Fruit fly (Drosophila melanogaster) whole organism, wandering third instar larva: ENCODE data around the gene CG13306.

ENCODE experiments used
- Abd-B ChIP-seq: fragments of >200 bp; optimal IDR thresholded peaks from 2 replicates; lab custom pipeline; 2017; ENCODE audit warnings: missing biosample characterization, missing genetic modification characterization
- CG32264 ChIP-seq: fragments of 200-800 bp; sonication (Bioruptor generic); optimal IDR thresholded peaks from 2 replicates; lab custom pipeline; 2016; ENCODE audit warnings: missing biosample characterization, missing genetic modification characterization
- CG9705 ChIP-seq: fragments of 200-800 bp; sonication (Bioruptor generic); optimal IDR thresholded peaks from 2 replicates; lab custom pipeline; 2018; ENCODE audit warnings: missing biosample characterization, mild to moderate bottlenecking, missing genetic modification characterization
- CrebA ChIP-seq: fragments of 200-800 bp; sonication (Bioruptor generic); optimal IDR thresholded peaks from 2 replicates; lab custom pipeline; 2016; ENCODE audit warnings: missing biosample characterization, mild to moderate bottlenecking, missing genetic modification characterization, borderline replicate concordance
- Dfd ChIP-seq: fragments of >200 bp; optimal IDR thresholded peaks from 2 replicates; lab custom pipeline; 2017; ENCODE audit warnings: missing biosample characterization, missing genetic modification characterization
- Dif ChIP-seq: fragments of 200-275, 200-300 bp; sonication (Bioruptor generic); optimal IDR thresholded peaks from 2 replicates; lab custom pipeline; 2018; ENCODE audit warnings: missing biosample characterization, missing genetic modification characterization; ENCODE audit not compliant: partially characterized antibody
- GATAd ChIP-seq: sonication (Bioruptor generic); optimal IDR thresholded peaks from 2 replicates; lab custom pipeline; 2016; ENCODE audit warnings: missing biosample characterization, missing genetic modification characterization
- HLH106 ChIP-seq: fragments of 200-800 bp; optimal IDR thresholded peaks from 3 replicates; lab custom pipeline; 2019; ENCODE audit warnings: missing biosample characterization, mild to moderate bottlenecking, missing genetic modification characterization, moderate library complexity
- Hnf4 ChIP-seq: fragments of 200-800 bp; sonication (Bioruptor generic); optimal IDR thresholded peaks from 2 replicates; lab custom pipeline; 2016; ENCODE audit warnings: missing biosample characterization, mild to moderate bottlenecking, missing genetic modification characterization
- Hr78 ChIP-seq: fragments of >200 bp; optimal IDR thresholded peaks from 2 replicates; lab custom pipeline; 2017; ENCODE audit warnings: missing biosample characterization, missing genetic modification characterization
- Hr83 ChIP-seq: fragments of 200-300 bp; sonication (Bioruptor generic); optimal IDR thresholded peaks from 2 replicates; lab custom pipeline; 2016; ENCODE audit warnings: missing biosample characterization, mild to moderate bottlenecking, missing genetic modification characterization, moderate library complexity; ENCODE audit not compliant: poor library complexity, severe bottlenecking
- Jra ChIP-seq: sonication (Bioruptor generic); optimal IDR thresholded peaks from 2 replicates; lab custom pipeline; 2016; ENCODE audit warnings: missing biosample characterization, missing genetic modification characterization
- Mio ChIP-seq: sonication (Bioruptor generic); optimal IDR thresholded peaks from 2 replicates; lab custom pipeline; 2016; ENCODE audit warnings: missing biosample characterization, missing genetic modification characterization
- Myc ChIP-seq: fragments of >200 bp; optimal IDR thresholded peaks from 2 replicates; lab custom pipeline; 2017
- N ChIP-seq: fragments of >200 bp; optimal IDR thresholded peaks from 2 replicates; lab custom pipeline; 2018; ENCODE audit warnings: missing biosample characterization, missing external identifiers, missing genetic modification characterization
- OdsH ChIP-seq: fragments of 200-800 bp; sonication (Bioruptor generic); optimal IDR thresholded peaks from 2 replicates; lab custom pipeline; 2016; ENCODE audit warnings: missing biosample characterization, mild to moderate bottlenecking, missing genetic modification characterization
- Rel ChIP-seq, 2 experiments: fragments of 200-800 bp; sonication (Bioruptor generic) in 1 of 2; optimal IDR thresholded peaks; 2 replicates in 1 of 2; 3 replicates in 1 of 2; lab custom pipeline; 2016 to 2019; ENCODE audit warnings: mild to moderate bottlenecking in 2 of 2, missing biosample characterization in 2 of 2, missing genetic modification characterization in 2 of 2, moderate library complexity in 1 of 2
- Sp1 ChIP-seq: fragments of 200-800 bp; sonication (Bioruptor generic); optimal IDR thresholded peaks from 3 replicates; lab custom pipeline; 2019; ENCODE audit warnings: missing biosample characterization, mild to moderate bottlenecking, missing genetic modification characterization, moderate library complexity
- Vsx2 ChIP-seq: fragments of 200-300, 225-300 bp; sonication (Bioruptor generic); optimal IDR thresholded peaks from 2 replicates; lab custom pipeline; 2018; ENCODE audit warnings: missing biosample characterization, missing genetic modification characterization; ENCODE audit not compliant: partially characterized antibody
- br ChIP-seq: fragments of 200-800 bp; sonication (Bioruptor generic); optimal IDR thresholded peaks from 2 replicates; lab custom pipeline; 2016; ENCODE audit warnings: missing biosample characterization, missing genetic modification characterization
- dl ChIP-seq, 2 experiments: fragments of 175-275, 200-275 bp in 1 of 2; fragments of 200-275 bp in 1 of 2; sonication (Bioruptor generic); optimal IDR thresholded peaks; lab custom pipeline; 2018; ENCODE audit warnings: mild to moderate bottlenecking in 2 of 2, missing biosample characterization in 2 of 2, missing genetic modification characterization in 2 of 2, moderate library complexity in 2 of 2; ENCODE audit not compliant: partially characterized antibody in 2 of 2, insufficient read depth in 1 of 2
- dmrt93B ChIP-seq: fragments of 200-800 bp; sonication (Bioruptor generic); optimal IDR thresholded peaks from 2 replicates; lab custom pipeline; 2018; ENCODE audit warnings: missing biosample characterization, mild to moderate bottlenecking, missing genetic modification characterization
- dsf ChIP-seq: sonication (Bioruptor generic); optimal IDR thresholded peaks from 2 replicates; lab custom pipeline; 2016; ENCODE audit warnings: missing biosample characterization, missing genetic modification characterization, borderline replicate concordance
- ey ChIP-seq: fragments of 200-800 bp; sonication (Bioruptor generic); optimal IDR thresholded peaks from 2 replicates; lab custom pipeline; 2016; ENCODE audit warnings: missing biosample characterization, missing genetic modification characterization
- foxo ChIP-seq, 2 experiments: fragments of 200-800 bp; sonication (Bioruptor generic); optimal IDR thresholded peaks; 2 replicates in 1 of 2; 3 replicates in 1 of 2; lab custom pipeline; 2016 to 2017; ENCODE audit warnings: missing biosample characterization in 2 of 2, missing genetic modification characterization in 2 of 2
- fru ChIP-seq: fragments of 200-800 bp; sonication (Bioruptor generic); optimal IDR thresholded peaks from 3 replicates; lab custom pipeline; 2016; ENCODE audit warnings: missing biosample characterization, mild to moderate bottlenecking, missing genetic modification characterization
- h ChIP-seq: fragments of 200-800 bp; sonication (Bioruptor generic); optimal IDR thresholded peaks from 3 replicates; lab custom pipeline; 2016; ENCODE audit warnings: missing biosample characterization, mild to moderate bottlenecking, missing genetic modification characterization
- jim ChIP-seq: fragments of 175-275, 200-325 bp; sonication (Bioruptor generic); optimal IDR thresholded peaks from 2 replicates; lab custom pipeline; 2016; ENCODE audit warnings: missing biosample characterization, mild to moderate bottlenecking, missing genetic modification characterization
- lola ChIP-seq: fragments of >200 bp; optimal IDR thresholded peaks from 2 replicates; lab custom pipeline; 2017; ENCODE audit warnings: missing biosample characterization, missing genetic modification characterization
- pan ChIP-seq: fragments of >200 bp; optimal IDR thresholded peaks from 2 replicates; lab custom pipeline; 2017
- psq ChIP-seq: fragments of 200-800 bp; sonication (Bioruptor generic); optimal IDR thresholded peaks from 3 replicates; lab custom pipeline; 2017; ENCODE audit warnings: missing biosample characterization, mild to moderate bottlenecking, missing genetic modification characterization, moderate library complexity
- rgr ChIP-seq: fragments of 200-800 bp; sonication (Bioruptor generic); optimal IDR thresholded peaks from 3 replicates; lab custom pipeline; 2016; ENCODE audit warnings: missing biosample characterization, mild to moderate bottlenecking, missing genetic modification characterization
- sage ChIP-seq: fragments of 200-800 bp; sonication (Bioruptor generic); optimal IDR thresholded peaks from 2 replicates; lab custom pipeline; 2016; ENCODE audit warnings: missing biosample characterization, mild to moderate bottlenecking, missing genetic modification characterization
- sv ChIP-seq: fragments of 200-800 bp; sonication (Bioruptor generic); optimal IDR thresholded peaks from 3 replicates; lab custom pipeline; 2016; ENCODE audit warnings: missing biosample characterization, missing genetic modification characterization
- tai ChIP-seq: sonication (Bioruptor generic); optimal IDR thresholded peaks from 2 replicates; lab custom pipeline; 2016; ENCODE audit warnings: missing biosample characterization, missing genetic modification characterization
- usp ChIP-seq: fragments of >200 bp; optimal IDR thresholded peaks from 2 replicates; lab custom pipeline; 2017; ENCODE audit warnings: missing biosample characterization, missing genetic modification characterization
- woc ChIP-seq: sonication (Bioruptor generic); optimal IDR thresholded peaks from 2 replicates; lab custom pipeline; 2016; ENCODE audit warnings: missing biosample characterization, mild to moderate bottlenecking, missing genetic modification characterization

CG13306 gene

DNA sequence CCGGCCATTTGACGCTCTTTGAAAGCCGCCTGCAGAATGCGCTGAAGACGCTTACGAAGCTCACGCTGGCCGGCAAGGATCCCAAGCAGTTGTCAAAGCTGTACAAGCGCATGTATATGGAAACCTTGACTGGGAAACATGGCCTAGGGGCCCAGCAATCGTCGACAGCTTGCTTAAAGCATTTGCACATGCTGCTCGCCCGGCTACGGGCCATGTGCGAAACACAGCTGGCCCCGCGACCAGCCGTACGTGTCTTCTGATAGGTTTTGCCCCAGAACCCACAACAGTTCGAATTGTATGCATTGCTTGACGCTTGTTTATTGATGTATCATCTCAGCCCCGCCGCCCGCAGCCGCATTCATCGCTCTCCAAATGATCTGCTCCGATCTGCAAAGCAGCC is 24.3 kb downstream of the CG13306 start:
- no peak for TF ChIP-seq pan (lab: Kevin White, UChicago)
- no peak for TF ChIP-seq Dfd (GFP tag; lab: Kevin White, UChicago)
- no peak for TF ChIP-seq h (GFP tag; lab: Kevin White, UChicago)
- TF ChIP-seq CrebA (GFP tag; lab: Kevin White, UChicago): no peak
- TF ChIP-seq sv (GFP tag; lab: Kevin White, UChicago): no peak
- no peak for TF ChIP-seq foxo (GFP tag; optimal IDR thresholded peaks at IDR 0.05; lab: Kevin White, UChicago)
- TF ChIP-seq woc (GFP tag; lab: Kevin White, UChicago): no peak
- TF ChIP-seq HLH106 (tag; lab: Kevin White, UChicago): no peak
- TF ChIP-seq dsf: no peak
- TF ChIP-seq Dif (GFP tag; lab: Kevin White, UChicago): no peak

DNA sequence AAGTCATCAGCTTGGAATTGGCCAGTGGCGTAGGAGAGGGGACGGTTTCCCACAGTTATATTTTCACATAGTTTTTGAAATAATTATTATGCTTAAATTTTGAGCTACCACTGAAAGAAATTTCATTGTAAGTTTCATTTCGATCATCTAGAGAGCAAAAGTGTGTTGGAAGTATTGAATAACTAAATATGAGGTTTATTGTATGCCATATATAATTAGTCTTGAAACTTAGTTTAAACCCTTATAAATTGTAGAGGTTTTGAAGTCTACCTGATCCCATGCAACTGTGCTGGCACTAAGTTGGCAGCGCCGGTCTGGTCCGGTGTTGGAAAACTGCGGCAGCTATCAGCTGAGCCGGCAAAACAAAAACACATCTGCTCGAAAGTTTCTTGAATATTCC is 28.4 kb downstream of the CG13306 start, which contains the start of the genes CG32022 and CG6511:
CG32022 (minus strand) TSS at position 128 of the 400 bp plus-strand sequence.
CG6511 (plus strand) TSS at position 180 of the 400 bp plus-strand sequence.
- TF ChIP-seq CG9705 (GFP tag; lab: Kevin White, UChicago) (peak; percentile 98), Vsx2 (no peak), Rel (GFP tag; optimal IDR thresholded peaks at IDR 0.05; lab: Kevin White, UChicago) (peak; percentile 59), Rel (tag; optimal IDR thresholded peaks at IDR 0.05; lab: Kevin White, UChicago) (peak; percentile 87), Hr83 (no peak), HLH106 (tag; lab: Kevin White, UChicago) (peak; percentile 99), sv (GFP tag; lab: Kevin White, UChicago) (peak; percentile 97), Dfd (GFP tag; lab: Kevin White, UChicago) (no peak), ey (GFP tag; lab: Kevin White, UChicago) (peak; percentile 98), jim (GFP tag; lab: Kevin White, UChicago) (no peak), rgr (GFP tag; lab: Kevin White, UChicago) (peak; percentile 98), Myc (lab: Kevin White, UChicago) (peak; percentile 59), woc (GFP tag; lab: Kevin White, UChicago) (peak; percentile 95), pan (lab: Kevin White, UChicago) (no peak), CG32264 (peak; percentile 92), Hnf4 (GFP tag; lab: Kevin White, UChicago) (peak; percentile 97), psq (GFP tag; lab: Kevin White, UChicago) (peak; percentile 95), foxo (GFP tag; optimal IDR thresholded peaks at IDR 0.05; lab: Kevin White, UChicago) (peak; percentile 79 to 99), br (GFP tag; lab: Kevin White, UChicago) (peak; percentile 98), GATAd (GFP tag; lab: Kevin White, UChicago) (peak; percentile 90), sage (GFP tag; lab: Kevin White, UChicago) (peak; percentile 89), Sp1 (peak; percentile 98), CrebA (GFP tag; lab: Kevin White, UChicago) (peak; percentile 83), Abd-B (no peak), dsf (peak; percentile 92), dmrt93B (GFP tag; lab: Kevin White, UChicago) (peak; percentile 99), usp (GFP tag; lab: Kevin White, UChicago) (no peak), fru (GFP tag; lab: Kevin White, UChicago) (peak; percentile 98), Jra (GFP tag; lab: Kevin White, UChicago) (peak; percentile 97), h (GFP tag; lab: Kevin White, UChicago) (peak; percentile 98), lola (GFP tag; lab: Kevin White, UChicago) (no peak), dl (GFP tag; optimal IDR thresholded peaks at IDR 0.05; lab: Kevin White, UChicago; ENCODE audit: insufficient read depth in 1 of 2, partially characterized antibody in 2 of 2) (no peak), OdsH (GFP tag; lab: Kevin White, UChicago) (peak; percentile 97), Mio (GFP tag; lab: Kevin White, UChicago) (peak; percentile 85), tai (GFP tag; lab: Kevin White, UChicago) (no peak), N (GFP tag; lab: Kevin White, UChicago) (no peak), Hr78 (GFP tag; lab: Kevin White, UChicago) (no peak)
